Fruit fly (Drosophila melanogaster) S2 (cell line): ENCODE data around the gene CG7888.

Experiments
- CG8478 ChIP-seq: fragments of >200 bp; optimal IDR thresholded peaks from 2 replicates; lab custom pipeline; 2018
- CTCF ChIP-seq, 2 experiments: fragments of >200 bp; optimal IDR thresholded peaks; 2 replicates each; lab custom pipeline; 2018

DNA sequence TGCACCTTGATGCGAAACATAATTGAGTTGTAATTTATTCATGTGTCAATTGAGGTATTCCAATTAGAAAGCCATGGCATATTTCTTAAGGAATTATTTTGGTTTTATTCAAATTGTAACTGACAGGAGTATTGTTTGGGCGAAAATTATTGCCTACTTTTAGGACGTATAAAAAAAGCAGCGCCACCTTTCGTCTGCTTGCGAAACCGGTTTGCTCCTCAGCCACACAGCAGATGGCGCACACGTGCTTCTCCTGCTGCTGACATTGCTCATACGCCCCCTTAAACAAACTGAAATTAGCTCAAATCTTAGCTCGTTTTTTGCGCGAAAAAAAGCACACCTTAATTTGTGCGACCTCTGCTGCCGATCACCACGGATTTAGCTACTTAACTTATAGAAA, 6.0 kb upstream of the CG7888 start:
- no peak for TF ChIP-seq CG8478 (lab: Kevin White, UChicago)
- TF ChIP-seq CTCF (optimal IDR thresholded peaks at IDR 0.05; lab: Kevin White, UChicago) = peak; percentile 98 to 99
